Worm (Caenorhabditis elegans) whole organism, L3 larva: ENCODE measurements around the gene C05C12.1.

Experiments used
- ceh-82 ChIP-seq: fragments of 150-350 bp; optimal IDR thresholded peaks from 2 replicates; lab custom pipeline; 2014; ENCODE audit warnings: missing biosample characterization, missing genetic modification characterization
- jun-1 ChIP-seq: fragments of 150-350 bp; optimal IDR thresholded peaks from 2 replicates; lab custom pipeline; 2014; ENCODE audit warnings: missing biosample characterization, missing genetic modification reagents, missing genetic modification characterization
- nfya-1 ChIP-seq: sonication (generic microtip); optimal IDR thresholded peaks from 2 replicates; lab custom pipeline; 2017; ENCODE audit warnings: missing genetic modification characterization, mild to moderate bottlenecking, missing compliant biosample characterization, antibody characterized with exemption, moderate library complexity; ENCODE audit not compliant: insufficient read depth
- nhr-43 ChIP-seq: sonication (generic microtip); optimal IDR thresholded peaks from 2 replicates; lab custom pipeline; 2016; ENCODE audit warnings: mild to moderate bottlenecking, missing genetic modification characterization, missing compliant biosample characterization; ENCODE audit not compliant: poor library complexity, severe bottlenecking

ce11 chrIV:11241368-11241767, 12.4 kb upstream of the C05C12.1 start, which contains the start of gene C05C12.6:
- TF ChIP-seq nfya-1 (tag; lab: Kevin White, UChicago) (no peak), nhr-43 (tag; lab: Kevin White, UChicago) (no peak), jun-1 (no peak), ceh-82 (tag; lab: Kevin White, UChicago) (no peak)
